Worm (Caenorhabditis elegans): ENCODE measurements around the gene lbp-7.

DNA sequence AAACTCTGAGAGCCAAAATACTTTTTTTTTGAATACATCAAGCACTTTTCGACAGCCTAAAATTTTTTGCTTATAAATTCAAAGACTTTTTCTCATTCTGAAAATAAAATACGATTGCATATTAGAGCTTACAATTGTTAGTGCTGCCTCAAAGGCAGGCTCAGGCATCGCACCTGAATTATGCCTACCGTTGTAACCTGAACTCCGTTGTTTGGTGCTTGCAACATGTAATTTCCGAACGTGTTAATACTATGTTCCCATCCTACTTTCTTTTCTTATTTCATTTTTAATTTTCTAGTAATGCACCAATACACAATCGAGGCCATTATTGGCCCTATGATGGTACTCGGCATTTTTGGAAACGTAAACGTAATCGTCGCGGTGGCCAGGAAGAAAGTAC lies 8.0 kb downstream of the lbp-7 start, which contains the start of gene srsx-19:
- TF ChIP-seq ama-1 (optimal IDR thresholded peaks at IDR 0.05) (no peak), aly-1 (tag; optimal IDR thresholded peaks at IDR 0.05) (no peak), hmbx-1 (tag; optimal IDR thresholded peaks at IDR 0.05) (no peak), ets-7 (tag; optimal IDR thresholded peaks at IDR 0.05) (no peak), B0310.2 (tag; optimal IDR thresholded peaks at IDR 0.05) (no peak), flt-1 (GFP tag; IDR thresholded peaks at IDR 0.05) (no peak), ceh-13 (GFP tag; optimal IDR thresholded peaks at IDR 0.05) (no peak), scrt-1 (GFP tag; IDR thresholded peaks at IDR 0.05) (no peak), hnd-1 (tag; optimal IDR thresholded peaks at IDR 0.05) (no peak), tra-4 (tag; optimal IDR thresholded peaks at IDR 0.05) (no peak), hmg-4 (GFP tag; optimal IDR thresholded peaks at IDR 0.05) (no peak), tbx-11 (GFP tag; IDR thresholded peaks at IDR 0.05) (no peak), F13C5.2 (tag; optimal IDR thresholded peaks at IDR 0.05) (no peak)

Measured in whole organism, early embryonic.